Fruit fly (Drosophila melanogaster): ENCODE measurements around the gene CG2772.
A peak's percentile ranks its signal among the peaks of the same experiment; 100 is the strongest.

- TF ChIP-seq lz (GFP tag; optimal IDR thresholded peaks at IDR 0.05) (no peak), Ets21C (GFP tag; optimal IDR thresholded peaks at IDR 0.05) (no peak), CG8119 (GFP tag; IDR thresholded peaks at IDR 0.05) (peak; percentile 68), topi (GFP tag; optimal IDR thresholded peaks at IDR 0.05) (no peak), OdsH (GFP tag; optimal IDR thresholded peaks at IDR 0.05) (peak; percentile 39), Lpt (GFP tag; optimal IDR thresholded peaks at IDR 0.05) (no peak), CG9139 (GFP tag; optimal IDR thresholded peaks at IDR 0.05) (no peak), Ets96B (tag; optimal IDR thresholded peaks at IDR 0.05) (no peak)
Measured at dm6 chr2L:3436347-3436746, 9.4 kb upstream of the CG2772 start.
